Fruit fly (Drosophila melanogaster): ENCODE measurements around the gene Bug22.

DNA sequence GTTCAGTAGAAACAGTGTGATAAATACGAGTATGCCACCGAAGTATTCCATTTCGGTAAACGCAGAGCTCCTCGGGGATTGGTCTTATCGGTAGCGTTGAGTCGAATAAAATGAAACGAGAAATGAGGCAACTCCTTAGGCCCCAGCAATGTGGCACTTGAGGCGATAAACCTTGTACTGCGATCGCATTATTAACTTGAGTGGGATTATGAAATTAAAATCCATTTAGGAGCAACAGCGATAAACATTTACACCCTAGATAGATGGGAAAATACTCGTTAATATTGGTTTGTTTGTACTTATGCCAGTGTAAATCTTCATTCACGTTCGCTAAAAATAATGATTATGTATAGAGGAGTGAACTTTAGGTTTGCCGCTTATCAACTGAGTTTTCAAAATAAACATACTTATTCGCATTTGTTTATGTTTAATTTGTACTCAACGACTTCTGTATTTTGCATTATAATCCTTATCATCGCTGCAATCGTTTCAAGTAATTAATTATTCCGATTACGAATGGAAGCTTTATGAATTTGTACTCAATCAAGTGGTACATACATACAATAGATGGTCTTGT is 25.3 kb upstream of the Bug22 start:
- no peak for TF ChIP-seq Dll (optimal IDR thresholded peaks at IDR 0.05)
- no peak for TF ChIP-seq psq (optimal IDR thresholded peaks at IDR 0.05)
- TF ChIP-seq pan (optimal IDR thresholded peaks at IDR 0.05) = no peak
- no peak for TF ChIP-seq CG8478 (optimal IDR thresholded peaks at IDR 0.05)
- no peak for TF ChIP-seq EcR (GFP tag; optimal IDR thresholded peaks at IDR 0.05)
- TF ChIP-seq usp (GFP tag; optimal IDR thresholded peaks at IDR 0.05) = no peak

Measured in whole organism.